Worm (Caenorhabditis elegans) whole organism, L4/young adult: Measurements from ENCODE around the gene F31D5.6.
"Not testable (repeated sequence)": the region's sequence is repeated elsewhere in the genome, so short reads cannot be mapped to it uniquely, and the experiment has no call there.

ENCODE experiments used
- W03F9.2 ChIP-seq: fragments of 150-350 bp; optimal IDR thresholded peaks from 2 replicates; lab custom pipeline; 2014; ENCODE audit warnings: missing biosample characterization, missing genetic modification characterization
- dao-5 ChIP-seq: sonication (generic microtip); optimal IDR thresholded peaks from 2 replicates; lab custom pipeline; 2016; ENCODE audit warnings: missing genotype, missing genetic modification characterization, moderate library complexity, missing compliant biosample characterization
- him-1 ChIP-seq: sonication (generic microtip); optimal IDR thresholded peaks from 2 replicates; lab custom pipeline; 2016; ENCODE audit warnings: missing genotype, missing genetic modification reagents, missing genetic modification characterization, missing compliant biosample characterization

F31D5.6 gene

DNA sequence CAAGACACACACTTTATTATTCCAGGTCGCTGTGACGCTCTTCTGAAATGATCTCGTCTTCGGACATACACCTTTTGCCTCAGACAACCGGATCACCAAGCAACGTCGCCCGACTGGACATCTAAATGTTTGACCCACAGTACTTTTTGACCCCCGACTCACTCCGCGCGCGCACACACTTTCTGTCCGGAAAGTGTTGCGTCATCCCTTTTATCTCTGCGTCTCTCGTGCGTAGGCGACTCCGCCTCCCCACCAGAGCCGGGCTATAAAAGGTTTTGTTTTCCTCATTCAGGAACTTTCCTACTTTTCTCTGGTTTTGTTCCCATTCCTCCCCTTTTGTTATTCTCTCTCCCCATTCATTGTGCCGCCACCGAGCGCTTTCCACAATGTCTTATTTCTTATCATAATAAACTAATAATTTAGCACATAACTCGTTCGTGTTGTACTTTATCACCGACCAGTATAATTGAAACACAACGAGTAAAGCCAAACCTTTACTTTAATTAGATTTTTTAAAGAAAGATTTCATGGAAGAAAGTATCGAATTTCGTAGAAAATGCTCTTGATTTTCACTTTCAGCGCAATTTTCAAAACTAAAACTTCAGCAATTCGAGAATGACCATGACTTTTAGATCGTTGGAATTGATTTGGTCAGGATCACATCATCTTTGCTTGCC lies at the start of gene F31D5.6:
TSS of gene F31D5.6 (plus strand) at position 627 of the 677 bp plus-strand sequence.
- TF ChIP-seq dao-5 (tag; lab: Kevin White, UChicago) (no peak), W03F9.2 (no peak), him-1 (no peak)

DNA sequence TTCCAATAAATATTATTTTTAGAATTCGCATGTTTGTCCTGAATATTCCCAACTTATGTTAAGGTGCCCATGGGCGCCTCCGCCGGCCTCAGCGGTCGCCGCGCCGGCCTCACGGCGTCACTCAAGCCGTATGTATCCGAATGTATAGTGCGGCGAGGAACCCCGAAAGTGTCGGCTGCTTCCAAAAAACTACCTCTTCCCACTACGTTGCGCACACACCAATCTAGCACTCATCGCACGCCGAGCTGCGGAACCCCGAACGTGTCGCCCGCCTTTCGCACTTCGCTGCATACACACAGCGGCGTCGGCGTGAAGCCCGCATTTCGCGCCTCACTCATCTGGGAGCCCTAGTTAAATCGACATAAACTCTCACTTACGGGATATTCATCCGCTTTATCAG lies 41.7 kb upstream of the F31D5.6 start:
- TF ChIP-seq him-1, result no peak
- no peak for TF ChIP-seq dao-5 (tag; lab: Kevin White, UChicago)
- no peak for TF ChIP-seq W03F9.2

DNA sequence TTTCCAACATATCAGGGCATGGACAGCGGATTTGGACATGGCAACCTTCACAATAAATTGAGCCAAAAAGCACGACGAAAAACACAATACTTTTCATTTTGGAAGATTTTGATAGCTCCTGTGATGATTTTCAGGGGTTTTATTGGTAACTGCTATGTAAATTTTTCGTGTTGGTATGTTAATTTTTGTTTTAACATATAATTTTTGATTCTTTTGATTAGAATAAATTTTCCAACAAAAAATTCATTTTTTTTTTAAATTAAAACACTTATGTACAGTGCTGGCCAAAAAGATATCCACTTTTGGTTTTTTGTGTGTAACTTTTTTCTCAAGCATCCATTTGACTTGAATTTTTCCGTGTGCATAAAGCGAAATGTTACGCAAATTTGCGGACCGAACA lies 41.1 kb upstream of the F31D5.6 start, which contains the start of gene R03H10.4:
TSS of gene R03H10.4 (minus strand) at position 101 of the 400 bp plus-strand sequence.
- not testable (repeated sequence) for TF ChIP-seq W03F9.2; dao-5 (tag; lab: Kevin White, UChicago); him-1

DNA sequence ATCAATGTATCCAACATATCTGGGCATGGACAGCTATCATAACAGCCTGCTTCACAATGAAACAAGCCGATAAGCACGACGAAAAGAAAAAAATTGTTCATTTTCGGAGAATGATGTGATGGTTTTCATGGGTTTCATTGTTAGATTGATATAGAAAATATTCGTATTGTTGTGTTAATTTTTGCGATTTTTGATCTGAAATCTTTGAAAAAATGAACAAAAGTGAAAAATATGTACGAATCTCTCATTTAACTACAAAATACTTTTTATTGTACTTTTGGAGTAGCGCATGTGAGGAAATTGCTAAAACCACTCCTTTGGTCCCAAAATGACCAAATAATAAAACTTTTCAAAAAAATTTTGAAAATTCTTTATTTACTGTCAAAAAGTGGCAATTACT lies 39.0 kb upstream of the F31D5.6 start, which contains the start of gene R03H10.5:
TSS of gene R03H10.5 (minus strand) at position 101 of the 400 bp plus-strand sequence.
- TF ChIP-seq him-1, result no peak
- TF ChIP-seq dao-5 (tag; lab: Kevin White, UChicago), result no peak

DNA sequence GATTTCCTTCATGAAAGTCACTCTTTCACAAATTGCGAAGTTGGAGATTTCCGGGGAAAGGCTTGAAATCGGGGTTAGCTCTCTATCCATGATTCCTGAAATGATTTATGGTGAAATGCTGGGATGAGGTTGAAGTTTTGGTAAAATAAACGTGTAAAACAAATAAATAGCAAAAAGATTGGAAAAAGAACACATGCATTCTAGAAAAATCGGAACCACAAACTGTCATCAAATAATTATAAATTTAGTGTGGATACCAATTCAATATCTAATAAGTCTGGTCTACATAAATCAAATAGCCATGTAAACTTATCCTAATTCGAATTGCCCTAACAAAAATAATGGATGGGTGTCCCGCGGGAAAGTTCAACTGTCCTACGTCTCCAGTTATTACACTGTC lies 36.1 kb upstream of the F31D5.6 start, which contains the start of gene R03H10.6:
TSS of gene R03H10.6 (minus strand) at position 101 of the 400 bp plus-strand sequence.
- no peak for TF ChIP-seq dao-5 (tag; lab: Kevin White, UChicago)
- no peak for TF ChIP-seq W03F9.2
- TF ChIP-seq him-1, result no peak

DNA sequence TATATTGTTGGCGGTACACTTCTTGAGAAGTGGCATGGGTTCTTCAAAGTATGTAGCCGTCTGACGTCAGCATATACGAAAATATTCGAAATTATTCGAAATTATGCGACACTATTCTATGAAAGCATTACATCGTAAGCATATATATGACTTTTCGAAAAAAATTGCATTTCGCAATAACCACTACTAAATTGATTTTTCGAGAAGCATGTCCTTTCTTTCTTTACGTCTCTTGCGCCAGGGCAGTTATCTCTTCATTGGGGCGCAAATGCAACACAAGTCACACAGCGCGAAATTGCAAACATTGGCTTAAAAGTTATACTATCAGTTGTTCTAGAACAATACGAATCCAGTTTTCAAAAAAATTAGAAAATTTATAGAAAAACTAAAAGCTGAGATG lies 35.7 kb upstream of the F31D5.6 start:
- TF ChIP-seq dao-5 (tag; lab: Kevin White, UChicago) (no peak), W03F9.2 (no peak), him-1 (no peak)

DNA sequence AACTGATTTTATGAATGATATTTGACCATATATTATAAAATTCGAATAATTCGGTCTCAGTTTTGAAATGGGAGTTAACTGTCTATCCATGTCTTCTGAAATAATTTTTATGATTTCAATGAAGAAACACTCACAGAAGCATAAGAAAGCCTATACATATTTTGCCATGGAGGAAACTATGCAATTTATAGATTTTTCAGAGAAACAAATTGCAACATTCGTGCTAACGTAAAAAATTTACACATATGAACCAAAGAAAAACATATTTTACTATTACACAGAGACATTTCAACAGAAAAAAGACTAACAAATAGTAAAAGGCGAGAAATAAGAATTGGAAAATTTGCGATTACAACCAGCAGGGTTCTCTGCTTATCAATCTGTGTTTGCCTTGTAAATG lies 30.7 kb upstream of the F31D5.6 start, which contains the start of gene R03H10.7:
TSS of gene R03H10.7 (minus strand) at position 101 of the 400 bp plus-strand sequence.
- no peak for TF ChIP-seq W03F9.2
- no peak for TF ChIP-seq him-1
- no peak for TF ChIP-seq dao-5 (tag; lab: Kevin White, UChicago)

DNA sequence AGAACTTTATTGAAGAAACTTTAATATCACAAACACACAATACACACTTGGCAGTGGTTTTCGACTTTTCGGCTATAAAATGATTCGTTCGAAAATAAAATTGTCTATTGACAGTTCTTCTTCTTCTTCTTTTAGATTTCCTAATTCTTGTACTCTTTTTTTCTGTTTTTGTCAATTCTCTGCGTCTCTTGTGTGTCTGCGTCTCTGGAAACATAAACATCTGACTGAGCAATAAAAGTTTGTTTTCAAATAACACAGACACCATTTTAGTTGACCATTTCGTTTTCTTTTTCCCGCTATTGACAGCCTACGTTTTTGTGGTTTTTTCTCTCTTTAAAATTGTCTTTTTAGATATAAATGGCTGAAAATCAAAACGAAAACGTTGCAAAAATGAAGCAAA lies 29.6 kb upstream of the F31D5.6 start, which contains the start of gene R03H10.1:
TSS of gene R03H10.1 (plus strand) at position 352 of the 400 bp plus-strand sequence.
- TF ChIP-seq him-1 (no peak), dao-5 (tag; lab: Kevin White, UChicago) (no peak), W03F9.2 (no peak)

DNA sequence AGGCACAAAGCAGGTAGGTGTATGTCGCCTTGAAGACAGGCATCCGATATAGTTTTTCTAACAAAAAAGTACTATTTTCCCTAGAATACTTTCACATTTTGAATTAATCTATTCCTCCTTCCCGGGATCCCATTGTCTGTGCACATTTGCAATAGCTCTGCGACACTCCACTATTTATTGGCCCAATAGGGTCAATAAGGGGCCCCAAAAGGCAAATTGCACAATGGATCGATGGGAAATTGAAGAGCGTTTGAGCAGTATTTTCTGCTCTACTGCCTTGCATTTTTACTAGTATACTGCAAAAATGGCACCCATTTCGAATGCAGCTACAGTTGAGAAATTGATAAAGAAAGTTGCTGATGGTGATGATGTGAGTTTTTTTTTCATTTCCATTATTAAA lies 27.1 kb upstream of the F31D5.6 start, which contains the start of gene R03H10.11:
TSS of gene R03H10.11 (plus strand) at position 301 of the 400 bp plus-strand sequence.
- TF ChIP-seq him-1 (no peak), dao-5 (tag; lab: Kevin White, UChicago) (no peak), W03F9.2 (no peak)

DNA sequence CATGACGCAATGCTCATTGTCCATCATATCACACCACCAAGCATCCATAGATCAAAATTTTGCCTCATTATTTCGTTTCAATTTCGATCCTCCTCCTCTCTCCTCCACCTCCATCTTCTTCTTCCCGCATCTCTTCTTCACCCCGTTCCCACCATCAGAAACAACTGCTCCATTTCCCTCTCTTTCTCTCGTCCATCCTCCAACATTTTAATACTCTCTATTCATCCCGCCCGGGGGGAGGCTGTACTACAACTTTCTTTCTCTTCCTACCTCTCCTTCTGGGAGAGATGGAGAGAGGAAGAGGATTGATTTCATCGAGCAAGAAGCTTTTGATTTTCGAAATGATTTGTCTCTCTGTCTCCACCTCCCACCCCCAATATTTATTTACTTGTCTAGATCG lies 25.5 kb upstream of the F31D5.6 start:
- TF ChIP-seq him-1 (no peak), dao-5 (tag; lab: Kevin White, UChicago) (no peak), W03F9.2 (no peak)

DNA sequence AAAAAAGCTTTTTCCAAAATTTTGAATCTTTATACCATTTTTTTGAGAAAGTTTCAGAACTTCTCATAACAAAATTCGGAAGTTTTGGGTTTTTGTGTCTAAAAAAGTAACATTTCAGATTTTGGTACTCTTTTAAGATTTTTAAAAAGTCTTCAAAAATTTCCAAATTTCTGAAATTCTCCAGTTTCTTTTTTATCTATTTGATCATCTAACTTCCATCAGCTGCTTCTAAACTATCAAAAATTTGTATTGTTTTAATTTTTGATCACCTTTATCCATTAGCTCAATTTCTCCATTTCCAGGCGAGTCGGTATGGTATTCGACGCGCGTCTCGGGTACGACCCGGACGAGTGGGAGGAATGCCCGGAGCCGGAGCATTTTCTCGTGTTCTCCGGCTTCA lies 23.1 kb upstream of the F31D5.6 start, which contains the start of gene cpna-1:
TSS of gene cpna-1 (plus strand) at position 301 of the 400 bp plus-strand sequence.
- TF ChIP-seq dao-5 (tag; lab: Kevin White, UChicago) (no peak), W03F9.2 (no peak)

DNA sequence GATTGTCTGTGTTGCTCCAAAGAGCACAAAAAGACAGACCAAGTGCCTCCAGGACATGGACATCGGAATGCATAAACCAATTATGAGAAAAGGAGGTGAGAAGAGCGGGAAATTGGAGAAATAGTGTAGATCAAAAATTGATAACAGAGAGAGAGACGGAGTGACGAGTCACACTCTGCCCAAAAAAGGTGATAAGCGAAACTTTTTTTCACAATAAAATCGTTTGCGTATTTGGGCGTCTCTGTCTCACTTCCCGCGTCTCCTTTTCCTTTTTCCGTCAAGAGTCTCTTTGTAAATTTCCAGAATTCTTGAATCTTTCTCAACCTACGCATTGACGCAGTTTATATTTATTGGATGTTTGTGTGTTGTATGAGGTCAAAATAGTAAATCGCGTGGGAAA lies 15.4 kb upstream of the F31D5.6 start, which contains the start of gene mth-2:
TSS of gene mth-2 (minus strand) at position 188 of the 400 bp plus-strand sequence.
- TF ChIP-seq him-1 (no peak), W03F9.2 (no peak), dao-5 (tag; lab: Kevin White, UChicago) (no peak)

DNA sequence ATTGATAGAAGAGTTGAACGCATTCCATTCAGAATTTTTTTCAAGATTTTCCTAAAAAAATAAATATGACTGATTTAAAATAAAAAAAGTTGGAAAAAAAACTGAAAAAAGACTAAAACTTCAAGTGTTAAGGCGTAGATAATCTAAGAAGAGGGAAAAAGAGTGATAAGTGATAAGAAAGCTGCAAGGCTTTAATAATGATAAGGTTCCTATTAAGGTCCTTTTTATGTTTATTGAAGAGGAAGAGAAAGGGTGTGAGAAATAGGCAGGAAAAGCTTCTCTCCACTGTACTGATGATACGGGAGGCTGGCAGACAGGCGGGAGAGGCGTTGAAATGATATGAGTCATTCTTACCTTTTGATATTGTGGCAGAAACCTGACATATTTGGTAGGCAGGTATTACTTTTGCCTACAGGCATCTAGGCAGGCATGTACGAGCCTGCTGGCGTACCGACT lies 5.7 kb upstream of the F31D5.6 start, which contains the start of gene mth-1:
TSS of gene mth-1 (minus strand) at position 51 of the 456 bp plus-strand sequence.
- TF ChIP-seq dao-5 (tag; lab: Kevin White, UChicago) (no peak), W03F9.2 (no peak), him-1 (no peak)

DNA sequence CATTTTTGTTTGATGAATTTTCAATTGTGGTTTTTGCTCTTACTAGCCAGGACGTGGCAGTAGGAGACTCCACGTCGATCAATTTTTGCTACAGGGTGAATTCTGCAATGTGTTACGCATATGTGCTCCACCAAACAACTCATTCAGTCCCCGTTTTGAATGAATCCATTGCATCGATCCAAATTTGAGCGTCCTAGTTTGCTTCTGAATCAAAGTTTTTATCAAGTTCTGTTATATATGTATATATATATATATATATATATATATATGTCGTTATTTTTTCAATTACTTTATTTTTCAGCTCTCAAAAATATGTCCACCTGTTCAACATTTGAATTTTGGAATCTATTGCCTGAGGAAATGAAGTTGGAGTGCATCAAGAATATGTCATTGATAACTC lies 1.6 kb downstream of the F31D5.6 start, which contains the start of gene F31D5.7:
TSS of gene F31D5.7 (plus strand) at position 301 of the 400 bp plus-strand sequence.
- TF ChIP-seq dao-5 (tag; lab: Kevin White, UChicago) (no peak), him-1 (no peak), W03F9.2 (no peak)

DNA sequence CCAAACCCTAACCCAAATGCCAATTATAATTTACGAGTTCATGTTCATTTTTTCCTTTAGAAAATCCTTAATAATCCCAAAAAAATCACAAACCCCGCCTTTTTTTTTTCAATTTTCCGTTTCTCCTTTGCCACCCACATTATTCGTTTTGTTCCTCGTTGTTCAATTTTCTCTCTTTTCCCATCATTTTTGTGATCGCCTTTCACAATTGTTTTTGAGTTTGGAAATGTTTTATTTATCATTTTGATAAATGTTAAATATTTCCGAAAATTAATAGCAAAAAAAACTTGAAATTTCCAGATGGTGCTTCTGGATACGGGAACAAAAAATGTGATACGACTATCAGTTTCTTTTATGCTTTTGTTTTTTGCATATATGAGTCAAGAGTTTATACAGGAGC lies 5.8 kb downstream of the F31D5.6 start, which contains the start of gene F31D5.2:
TSS of gene F31D5.2 (plus strand) at position 301 of the 400 bp plus-strand sequence.
- no peak for TF ChIP-seq W03F9.2
- no peak for TF ChIP-seq dao-5 (tag; lab: Kevin White, UChicago)
- no peak for TF ChIP-seq him-1
